Worm (Caenorhabditis elegans) whole organism, young adult: ENCODE results near the gene gldi-4.

Experiments
- B0035.1 ChIP-seq: sonication (generic microtip); optimal IDR thresholded peaks from 2 replicates; lab custom pipeline; 2016; ENCODE audit warnings: missing genetic modification characterization, mild to moderate bottlenecking, missing compliant biosample characterization, missing genotype, missing genetic modification reagents
- C06A6.2 ChIP-seq: fragments of 200-800 bp; sonication (Bioruptor generic); conservative IDR thresholded peaks from 2 replicates; pipeline ENCODE4 v1.3.6; 2022; ENCODE audit warnings: missing genetic modification characterization, missing compliant biosample characterization
- C17E4.6 ChIP-seq: fragments of 200-800 bp; sonication (Bioruptor generic); IDR thresholded peaks from 2 replicates; pipeline ENCODE4 v1.3.6; 2022; ENCODE audit warnings: missing genetic modification reagents, missing genetic modification characterization, missing compliant biosample characterization
- F10E7.11 ChIP-seq: sonication (generic microtip); optimal IDR thresholded peaks from 2 replicates; lab custom pipeline; 2017; ENCODE audit warnings: mild to moderate bottlenecking, missing genetic modification characterization, moderate library complexity, missing compliant biosample characterization
- F23B12.7 ChIP-seq: sonication (generic microtip); optimal IDR thresholded peaks from 2 replicates; lab custom pipeline; 2017; ENCODE audit warnings: missing genetic modification characterization, mild to moderate bottlenecking, missing compliant biosample characterization, antibody characterized with exemption, moderate library complexity; ENCODE audit not compliant: insufficient read depth
- F37B4.10 ChIP-seq: fragments of 200-800 bp; sonication (Bioruptor generic); IDR thresholded peaks from 2 replicates; pipeline ENCODE4 v1.3.6; 2022; ENCODE audit warnings: missing genetic modification characterization, missing compliant biosample characterization
- F57C9.4 ChIP-seq: sonication (generic microtip); optimal IDR thresholded peaks from 2 replicates; lab custom pipeline; 2017; ENCODE audit warnings: mild to moderate bottlenecking, missing genetic modification characterization, missing compliant biosample characterization
- K11D2.4 ChIP-seq: fragments of 200-800 bp; sonication (Bioruptor generic); IDR thresholded peaks from 2 replicates; pipeline ENCODE4 v1.3.6; 2022; ENCODE audit warnings: missing genetic modification reagents, missing genetic modification characterization, missing compliant biosample characterization
- Y53G8AR.9 ChIP-seq: fragments of 200-800 bp; sonication (Bioruptor generic); conservative IDR thresholded peaks from 2 replicates; pipeline ENCODE4 v1.3.6; 2022; ENCODE audit warnings: missing genetic modification reagents, missing genetic modification characterization, missing compliant biosample characterization
- Y56A3A.18 ChIP-seq: fragments of 200-800 bp; sonication (Bioruptor generic); IDR thresholded peaks from 2 replicates; pipeline ENCODE4 v1.3.6; 2022; ENCODE audit warnings: missing genetic modification reagents, missing genetic modification characterization, missing compliant biosample characterization
- Y79H2A.3 ChIP-seq: fragments of 200-800 bp; sonication (Bioruptor generic); conservative IDR thresholded peaks from 2 replicates; pipeline ENCODE4 v1.3.6; 2022; ENCODE audit warnings: missing genetic modification reagents, missing genetic modification characterization, missing compliant biosample characterization
- ZK185.1 ChIP-seq: sonication (generic microtip); optimal IDR thresholded peaks from 2 replicates; lab custom pipeline; 2016; ENCODE audit warnings: mild to moderate bottlenecking, missing genetic modification characterization, missing compliant biosample characterization; ENCODE audit not compliant: poor library complexity, severe bottlenecking
- ama-1 ChIP-seq, 3 experiments: fragments of 150-350 bp in 1 of 3; sonication (generic microtip) in 2 of 3; optimal IDR thresholded peaks; 2 replicates each; lab custom pipeline; 2014 to 2018; ENCODE audit warnings: missing biosample characterization in 2 of 3, missing genetic modification characterization in 2 of 3, missing genetic modification reagents in 2 of 3
- attf-3 ChIP-seq: fragments of 200-800 bp; sonication (Bioruptor generic); conservative IDR thresholded peaks from 2 replicates; pipeline ENCODE4 v1.3.6; 2022; ENCODE audit warnings: missing genetic modification reagents, missing genetic modification characterization, missing compliant biosample characterization
- attf-6 ChIP-seq: fragments of 200-800 bp; sonication (Bioruptor generic); IDR thresholded peaks from 2 replicates; pipeline ENCODE4 v1.3.6; 2022; ENCODE audit warnings: missing genetic modification reagents, missing genetic modification characterization, missing compliant biosample characterization
- ceh-40 ChIP-seq: fragments of 200-800 bp; sonication (Bioruptor generic); IDR thresholded peaks from 2 replicates; pipeline ENCODE4 v1.3.6; 2022; ENCODE audit warnings: missing genetic modification characterization, missing compliant biosample characterization
- chd-7 ChIP-seq: sonication (generic microtip); optimal IDR thresholded peaks from 2 replicates; lab custom pipeline; 2016; ENCODE audit warnings: mild to moderate bottlenecking, missing genetic modification characterization, moderate library complexity, missing compliant biosample characterization
- dpff-1 ChIP-seq: sonication (generic microtip); optimal IDR thresholded peaks from 2 replicates; lab custom pipeline; 2017; ENCODE audit warnings: mild to moderate bottlenecking, missing genetic modification characterization, missing compliant biosample characterization
- ekl-4 ChIP-seq: fragments of 200-800 bp; sonication (Bioruptor generic); IDR thresholded peaks from 2 replicates; pipeline ENCODE4 v1.3.6; 2022; ENCODE audit warnings: missing genetic modification reagents, missing genetic modification characterization, missing compliant biosample characterization
- hlh-26 ChIP-seq: fragments of 200-800 bp; sonication (Bioruptor generic); conservative IDR thresholded peaks from 2 replicates; pipeline ENCODE4 v1.3.6; 2022; ENCODE audit warnings: missing genetic modification reagents, missing genetic modification characterization, missing compliant biosample characterization
- lin-35 ChIP-seq, 3 experiments: fragments of 150-350 bp in 2 of 3; sonication (generic microtip) in 1 of 3; optimal IDR thresholded peaks; 2 replicates each; lab custom pipeline; 2014 to 2018; ENCODE audit warnings: missing biosample characterization in 3 of 3, missing genetic modification characterization in 3 of 3, missing genetic modification reagents in 3 of 3
- lir-1 ChIP-seq: fragments of 200-800 bp; sonication (Bioruptor generic); conservative IDR thresholded peaks from 2 replicates; pipeline ENCODE4 v1.3.6; 2022; ENCODE audit warnings: missing genetic modification reagents, missing genetic modification characterization, missing compliant biosample characterization
- lsl-1 ChIP-seq: fragments of 200-800 bp; sonication (Bioruptor generic); optimal IDR thresholded peaks from 2 replicates; lab custom pipeline; 2018; ENCODE audit warnings: mild to moderate bottlenecking, missing genetic modification characterization, moderate library complexity, missing compliant biosample characterization
- madf-3 ChIP-seq: fragments of 200-800 bp; sonication (Bioruptor generic); IDR thresholded peaks from 2 replicates; pipeline ENCODE4 v1.3.6; 2022; ENCODE audit warnings: missing genetic modification reagents, missing genetic modification characterization, missing compliant biosample characterization
- mcd-1 ChIP-seq: fragments of 200-800 bp; sonication (Bioruptor generic); IDR thresholded peaks from 2 replicates; pipeline ENCODE4 v1.3.6; 2022; ENCODE audit warnings: missing genetic modification reagents, missing genetic modification characterization, missing compliant biosample characterization
- nfyb-1 ChIP-seq: fragments of 200-800 bp; sonication (Bioruptor generic); IDR thresholded peaks from 2 replicates; pipeline ENCODE4 v1.3.6; 2022; ENCODE audit warnings: missing genetic modification reagents, missing genetic modification characterization, missing compliant biosample characterization
- nhr-120 ChIP-seq: fragments of 200-800 bp; sonication (Bioruptor generic); IDR thresholded peaks from 2 replicates; pipeline ENCODE4 v1.3.6; 2022; ENCODE audit warnings: missing genetic modification characterization, missing compliant biosample characterization
- rec-8 ChIP-seq, 2 experiments: sonication (generic microtip); optimal IDR thresholded peaks; 2 replicates each; lab custom pipeline; 2016; ENCODE audit warnings: mild to moderate bottlenecking in 2 of 2, missing genetic modification characterization in 2 of 2, missing genetic modification reagents in 2 of 2, missing genotype in 2 of 2, missing biosample characterization in 1 of 2, missing compliant biosample characterization in 1 of 2, moderate library complexity in 1 of 2
- snpc-1.1 ChIP-seq: sonication (generic microtip); optimal IDR thresholded peaks from 2 replicates; lab custom pipeline; 2017; ENCODE audit warnings: missing genetic modification characterization, mild to moderate bottlenecking, missing compliant biosample characterization, antibody characterized with exemption, moderate library complexity, missing genotype, missing genetic modification reagents; ENCODE audit not compliant: insufficient read depth
- snpc-1.3 ChIP-seq: sonication (generic microtip); optimal IDR thresholded peaks from 2 replicates; lab custom pipeline; 2017; ENCODE audit warnings: missing genetic modification characterization, mild to moderate bottlenecking, missing compliant biosample characterization, antibody characterized with exemption, moderate library complexity, missing genotype, missing genetic modification reagents; ENCODE audit not compliant: insufficient read depth
- somi-1 ChIP-seq: fragments of 200-800 bp; sonication (Bioruptor generic); optimal IDR thresholded peaks from 2 replicates; lab custom pipeline; 2018; ENCODE audit warnings: mild to moderate bottlenecking, missing genetic modification characterization, missing compliant biosample characterization
- sptf-2 ChIP-seq: fragments of 200-800 bp; sonication (Bioruptor generic); optimal IDR thresholded peaks from 2 replicates; lab custom pipeline; 2018; ENCODE audit warnings: mild to moderate bottlenecking, missing genetic modification characterization, missing compliant biosample characterization
- zim-3 ChIP-seq: sonication (generic microtip); optimal IDR thresholded peaks from 2 replicates; lab custom pipeline; 2017; ENCODE audit warnings: mild to moderate bottlenecking, missing genetic modification characterization, moderate library complexity, missing compliant biosample characterization
- ztf-22 ChIP-seq: fragments of 200-800 bp; sonication (Bioruptor generic); optimal IDR thresholded peaks from 2 replicates; lab custom pipeline; 2018; ENCODE audit warnings: mild to moderate bottlenecking, missing genetic modification characterization, moderate library complexity, missing compliant biosample characterization
- ztf-25 ChIP-seq: fragments of 200-800 bp; sonication (Bioruptor generic); IDR thresholded peaks from 2 replicates; pipeline ENCODE4 v1.3.6; 2022; ENCODE audit warnings: missing genetic modification reagents, missing genetic modification characterization, missing compliant biosample characterization

The gldi-4 gene

DNA sequence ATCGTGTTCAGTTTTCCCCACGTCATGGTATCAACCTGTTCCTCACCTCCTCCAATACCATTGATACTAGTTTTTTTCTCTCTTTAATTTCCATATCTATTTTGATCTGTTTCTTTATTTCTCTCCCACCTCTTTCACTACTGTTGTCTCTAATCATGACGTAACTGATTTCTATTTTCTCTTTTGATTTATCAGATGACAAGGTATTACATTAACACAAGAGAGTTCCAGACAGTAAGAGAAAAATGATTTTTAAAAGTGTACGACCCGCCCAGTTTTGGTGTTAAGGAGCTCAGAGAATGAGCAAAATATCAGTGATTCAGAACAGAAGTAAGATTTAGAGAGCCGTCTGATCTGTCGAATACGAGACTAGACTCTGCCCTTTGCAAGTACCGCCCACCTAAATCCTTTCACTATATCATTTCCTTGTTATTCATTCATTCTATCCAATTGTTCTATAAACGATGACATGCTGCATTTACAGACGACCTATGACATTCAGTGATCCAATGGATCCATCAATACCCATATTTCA lies 32.3 kb downstream of the gldi-4 start, which contains the start of gene nhr-105 (continued):
- no peak for TF ChIP-seq snpc-1.3 (tag; lab: Kevin White, UChicago)
- no peak for TF ChIP-seq mcd-1 (GFP tag; lab: Robert Waterston, UW)
- no peak for TF ChIP-seq Y56A3A.18 (GFP tag; lab: Robert Waterston, UW)

DNA sequence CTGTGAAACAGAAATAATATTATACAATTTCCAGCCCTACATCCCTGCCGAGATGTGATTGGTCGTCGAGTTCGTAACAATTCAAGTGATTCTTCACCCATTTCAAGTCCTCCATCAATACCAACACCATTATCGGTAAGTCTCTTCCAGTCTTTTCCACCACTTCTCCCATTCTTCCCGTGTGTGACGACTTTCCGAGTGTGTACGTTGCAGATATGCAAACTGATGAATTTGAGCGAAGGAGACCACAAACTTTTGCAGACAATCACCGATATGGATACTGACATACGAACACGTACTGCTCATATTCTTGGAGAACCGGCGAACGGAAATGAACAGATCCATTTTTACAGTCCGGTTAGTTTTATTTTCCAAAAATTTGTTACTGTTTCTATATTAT lies 34.1 kb downstream of the gldi-4 start:
- peak; percentile 27 for TF ChIP-seq F57C9.4 (tag; lab: Kevin White, UChicago)
- no peak for TF ChIP-seq nhr-120 (GFP tag; lab: Robert Waterston, UW)
- TF ChIP-seq Y79H2A.3 (GFP tag; lab: Robert Waterston, UW): no peak
- TF ChIP-seq ama-1 (optimal IDR thresholded peaks at IDR 0.05; lab: Kevin White, UChicago): peak; percentile 63
- no peak for TF ChIP-seq ama-1 (GFP tag; optimal IDR thresholded peaks at IDR 0.05; lab: Kevin White, UChicago)
- peak; percentile 26 for TF ChIP-seq zim-3 (tag; lab: Kevin White, UChicago)

DNA sequence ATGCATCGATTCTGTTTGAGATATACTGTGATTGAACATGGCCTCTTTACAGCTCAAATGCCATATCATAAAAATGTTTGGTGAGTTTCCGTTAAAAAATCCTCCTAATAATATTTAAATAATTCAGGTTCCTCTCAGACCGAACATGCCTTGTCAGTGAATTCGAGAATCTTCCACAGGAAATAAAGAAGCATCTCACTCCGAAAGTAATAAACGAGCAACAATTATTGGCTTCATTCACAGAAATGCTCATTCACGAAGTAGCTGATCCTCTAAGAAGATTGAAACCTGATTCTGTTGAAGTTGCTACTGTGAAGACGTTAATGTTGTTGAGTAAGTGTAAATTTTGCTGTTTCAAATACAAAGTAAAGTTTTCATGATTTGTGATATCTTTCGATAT lies 34.7 kb downstream of the gldi-4 start:
- no peak for TF ChIP-seq F23B12.7 (tag; lab: Kevin White, UChicago)
- no peak for TF ChIP-seq F57C9.4 (tag; lab: Kevin White, UChicago)
- TF ChIP-seq madf-3 (GFP tag; lab: Robert Waterston, UW): 0 out of 2 replicates have a peak, but pooled peaks have one; percentile 52
- 0 out of 2 replicates have a peak, but pooled peaks have one; percentile 7 for TF ChIP-seq nfyb-1 (GFP tag; lab: Robert Waterston, UW)
- peak; percentile 15 for TF ChIP-seq ZK185.1

DNA sequence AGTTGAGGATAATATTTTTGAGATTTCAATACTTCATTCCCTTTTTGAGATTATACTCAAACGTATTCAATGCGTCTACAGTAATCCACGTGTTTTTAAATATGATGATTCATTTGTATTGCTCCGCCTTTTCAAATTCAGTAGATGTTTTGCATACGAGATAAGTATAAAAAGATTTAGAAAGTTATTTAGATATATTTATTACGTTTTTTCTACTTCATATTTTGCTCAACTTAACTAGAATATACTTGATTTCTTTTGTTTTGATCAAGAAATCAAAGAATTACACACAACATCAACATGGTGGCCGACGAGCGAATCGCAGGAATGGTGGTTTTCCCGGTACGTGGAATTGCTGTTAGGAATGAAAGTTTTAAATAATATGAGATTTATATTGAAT lies 40.3 kb downstream of the gldi-4 start, which contains the start of gene srx-50:
Gene srx-50, plus strand, starts transcription at position 301 of the 400 bp plus-strand sequence.
- no peak for TF ChIP-seq Y56A3A.18 (GFP tag; lab: Robert Waterston, UW)

DNA sequence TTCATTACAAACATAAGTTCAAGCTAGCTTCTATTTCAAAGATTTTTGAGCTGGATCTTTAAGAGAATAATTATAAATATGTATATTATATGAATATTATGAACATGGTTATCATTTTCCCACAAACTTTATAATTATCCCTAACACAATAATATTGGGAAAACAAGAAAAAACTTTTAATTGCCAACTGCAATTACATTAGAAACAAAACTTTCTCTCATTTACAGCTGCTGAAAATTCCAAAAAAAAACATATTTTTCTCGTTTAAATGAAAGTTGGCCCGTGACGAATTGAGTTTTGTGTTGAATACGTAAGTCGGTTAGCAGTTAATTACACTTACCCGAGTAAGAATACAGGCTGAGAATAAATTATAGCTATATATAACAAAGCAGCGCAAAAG lies 45.3 kb downstream of the gldi-4 start:
- TF ChIP-seq ceh-40 (GFP tag; lab: Robert Waterston, UW) (no peak), ZK185.1 (no peak), C17E4.6 (GFP tag; lab: Robert Waterston, UW) (no peak), lin-35 (GFP tag; optimal IDR thresholded peaks at IDR 0.05; lab: Kevin White, UChicago) (no peak), C06A6.2 (GFP tag; lab: Robert Waterston, UW) (no peak), B0035.1 (no peak), F10E7.11 (tag; lab: Kevin White, UChicago) (no peak), hlh-26 (GFP tag; lab: Robert Waterston, UW) (no peak), F37B4.10 (no peak), Y53G8AR.9 (GFP tag; lab: Robert Waterston, UW) (no peak), madf-3 (GFP tag; lab: Robert Waterston, UW) (no peak), ztf-25 (GFP tag; lab: Robert Waterston, UW) (no peak), ama-1 (optimal IDR thresholded peaks at IDR 0.05; lab: Kevin White, UChicago) (no peak), ama-1 (GFP tag; optimal IDR thresholded peaks at IDR 0.05; lab: Kevin White, UChicago) (no peak), chd-7 (no peak), ekl-4 (no peak), attf-3 (GFP tag; lab: Robert Waterston, UW) (no peak)

DNA sequence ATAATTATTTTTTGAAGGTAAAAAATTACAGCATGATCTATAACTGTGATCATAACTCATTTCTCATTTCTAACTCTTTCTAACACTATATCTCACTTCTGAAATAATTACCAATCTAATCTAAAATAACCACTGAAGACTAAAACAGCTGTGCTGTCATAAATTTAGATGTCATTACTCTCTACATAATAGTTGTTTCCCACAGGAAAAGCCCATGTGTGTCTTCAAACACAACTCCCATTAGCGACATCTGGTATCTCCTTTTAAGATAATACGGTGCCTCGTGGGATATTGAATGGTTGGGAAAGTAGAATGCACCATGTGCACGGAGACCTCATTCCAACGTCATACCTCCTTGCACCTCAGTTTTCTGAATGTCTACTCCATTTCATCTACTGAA lies 47.6 kb downstream of the gldi-4 start, which contains the start of gene Y43B11AL.1:
Gene Y43B11AL.1, plus strand, starts transcription at position 301 of the 400 bp plus-strand sequence.
- TF ChIP-seq attf-6: no peak
- no peak for TF ChIP-seq snpc-1.1 (tag; lab: Kevin White, UChicago)
- no peak for TF ChIP-seq rec-8 (tag; optimal IDR thresholded peaks at IDR 0.05; lab: Kevin White, UChicago)
- TF ChIP-seq somi-1: no peak
- TF ChIP-seq ekl-4: no peak
- no peak for TF ChIP-seq dpff-1 (tag; lab: Kevin White, UChicago)
- no peak for TF ChIP-seq lsl-1
- no peak for TF ChIP-seq lir-1
- no peak for TF ChIP-seq K11D2.4 (GFP tag; lab: Robert Waterston, UW)
- TF ChIP-seq sptf-2 (GFP tag; lab: Kevin White, UChicago): no peak
- TF ChIP-seq ztf-22 (GFP tag; lab: Kevin White, UChicago): no peak
- no peak for TF ChIP-seq ama-1 (optimal IDR thresholded peaks at IDR 0.05; lab: Kevin White, UChicago)
- TF ChIP-seq ama-1 (GFP tag; optimal IDR thresholded peaks at IDR 0.05; lab: Kevin White, UChicago): no peak
